Worm (Caenorhabditis elegans): ENCODE data around the gene fnip-2.
"Not testable (repeated sequence)": the region's sequence is repeated elsewhere in the genome, so short reads cannot be mapped to it uniquely, and the experiment has no call there.

DNA sequence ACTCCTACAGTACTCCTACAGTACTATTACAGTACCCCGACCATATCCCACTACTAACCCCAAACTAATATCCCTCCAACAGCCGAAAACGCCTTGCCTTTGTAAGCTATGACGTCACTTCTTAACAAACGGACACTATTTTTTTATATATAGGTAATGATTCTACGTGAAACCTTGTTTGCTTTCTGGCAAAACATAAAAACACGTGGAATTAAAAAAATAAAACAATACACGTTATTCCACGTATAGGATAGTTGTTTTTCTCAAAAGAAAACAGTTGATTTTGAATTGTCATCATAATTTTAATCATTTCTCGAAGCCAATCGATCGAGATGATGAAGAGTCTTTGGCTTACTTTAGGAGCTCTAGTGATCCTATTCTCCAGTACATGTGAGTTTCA, 22.9 kb downstream of the fnip-2 start, which contains the start of gene M70.1:
- TF ChIP-seq ama-1 (optimal IDR thresholded peaks at IDR 0.05); tra-4 (tag; optimal IDR thresholded peaks at IDR 0.05); ceh-13 (GFP tag; optimal IDR thresholded peaks at IDR 0.05); pes-1 (GFP tag; IDR thresholded peaks at IDR 0.05); flt-1 (GFP tag; IDR thresholded peaks at IDR 0.05); B0310.2 (tag; optimal IDR thresholded peaks at IDR 0.05); aly-1 (tag; optimal IDR thresholded peaks at IDR 0.05); F13C5.2 (tag; optimal IDR thresholded peaks at IDR 0.05); tbx-37 (GFP tag; conservative IDR thresholded peaks at IDR 0.05); tbx-11 (GFP tag; IDR thresholded peaks at IDR 0.05); scrt-1 (GFP tag; IDR thresholded peaks at IDR 0.05); sea-1 (GFP tag; conservative IDR thresholded peaks at IDR 0.05): not testable (repeated sequence)
